Fruit fly (Drosophila melanogaster) whole organism, pupa: ENCODE data around the gene CG7991.

Experiments
- CG13204 ChIP-seq: fragments of 200-800 bp; sonication (Bioruptor generic); optimal IDR thresholded peaks from 2 replicates; lab custom pipeline; 2018; ENCODE audit warnings: missing biosample characterization, mild to moderate bottlenecking, missing genetic modification characterization, moderate library complexity
- CG9948 ChIP-seq: fragments of 200-800 bp; sonication (Bioruptor generic); optimal IDR thresholded peaks from 2 replicates; lab custom pipeline; 2018; ENCODE audit warnings: missing biosample characterization, mild to moderate bottlenecking, missing genetic modification characterization, moderate library complexity

DNA sequence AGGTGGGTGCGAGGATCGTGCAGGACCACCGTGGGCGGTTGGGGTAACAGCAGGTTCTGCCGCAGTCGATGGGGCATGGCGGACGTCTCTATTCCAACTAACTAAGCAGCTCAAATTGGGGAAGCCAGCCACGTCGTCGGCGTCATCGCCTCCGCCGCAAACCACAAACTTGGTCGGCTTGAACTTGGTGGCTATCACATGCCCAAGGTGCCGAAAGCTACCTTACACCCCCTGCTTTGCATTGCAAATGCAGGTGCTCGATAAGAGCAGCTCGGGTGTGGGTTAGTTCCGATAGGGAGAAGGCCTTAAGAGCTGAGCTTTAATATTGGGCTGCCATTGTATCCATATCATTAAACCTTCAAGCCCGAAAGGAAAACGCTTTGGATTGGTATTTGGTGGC, 4.5 kb upstream of the CG7991 start, which contains the start of gene RabX5:
- no peak for TF ChIP-seq CG13204 (GFP tag; lab: Kevin White, UChicago)
- no peak for TF ChIP-seq CG9948 (tag; lab: Kevin White, UChicago)
